Fruit fly (Drosophila melanogaster) whole organism, embryonic: ENCODE results near the gene sunn.

Experiments used
- Antp ChIP-seq: fragments of 200-800 bp; sonication (Bioruptor generic); optimal IDR thresholded peaks from 3 replicates; lab custom pipeline; 2016; ENCODE audit warnings: missing biosample characterization, missing genetic modification characterization
- B-H2 ChIP-seq: fragments of 200-800 bp; sonication (Bioruptor generic); optimal IDR thresholded peaks from 2 replicates; lab custom pipeline; 2018; ENCODE audit warnings: missing biosample characterization, mild to moderate bottlenecking, missing genetic modification characterization
- CG10274 ChIP-seq: fragments of 200-800 bp; sonication (Bioruptor generic); optimal IDR thresholded peaks from 3 replicates; lab custom pipeline; 2017; ENCODE audit warnings: missing biosample characterization, mild to moderate bottlenecking, missing genetic modification characterization
- CG10321 ChIP-seq: fragments of 200-800 bp; sonication (Bioruptor generic); IDR thresholded peaks from 2 replicates; pipeline ENCODE4 v1.3.6; 2022; ENCODE audit warnings: missing biosample characterization, missing genetic modification characterization
- CG11504 ChIP-seq: fragments of 200-800 bp; sonication (Bioruptor generic); optimal IDR thresholded peaks from 3 replicates; lab custom pipeline; 2019; ENCODE audit warnings: missing biosample characterization, mild to moderate bottlenecking, missing genetic modification characterization, moderate library complexity
- CG12104 ChIP-seq: fragments of 200-800 bp; sonication (Bioruptor generic); optimal IDR thresholded peaks from 3 replicates; lab custom pipeline; 2016; ENCODE audit warnings: missing biosample characterization, missing genetic modification characterization
- CG13287 ChIP-seq: fragments of 200-800 bp; sonication (Bioruptor generic); IDR thresholded peaks from 2 replicates; pipeline ENCODE4 v1.3.6; 2022; ENCODE audit warnings: missing biosample characterization, missing genetic modification characterization; ENCODE audit not compliant: partially characterized antibody
- CG14441 ChIP-seq: fragments of 200-800 bp; sonication (Bioruptor generic); IDR thresholded peaks from 2 replicates; pipeline ENCODE4 v1.3.6; 2022; ENCODE audit warnings: missing biosample characterization, missing genetic modification characterization
- CG14710 ChIP-seq: fragments of 200-800 bp; sonication (Bioruptor generic); optimal IDR thresholded peaks from 3 replicates; lab custom pipeline; 2019; ENCODE audit warnings: missing biosample characterization, mild to moderate bottlenecking, missing genetic modification characterization, moderate library complexity
- CG15269 ChIP-seq: fragments of 200-800 bp; sonication (Bioruptor generic); optimal IDR thresholded peaks from 2 replicates; lab custom pipeline; 2018; ENCODE audit warnings: missing biosample characterization, mild to moderate bottlenecking, missing genetic modification characterization, moderate library complexity
- CG17328 ChIP-seq: fragments of 200-800 bp; sonication (Bioruptor generic); IDR thresholded peaks from 2 replicates; pipeline ENCODE4 v1.3.6; 2022; ENCODE audit warnings: missing biosample characterization, missing genetic modification characterization
- CG17912 ChIP-seq: fragments of 200-800 bp; sonication (Bioruptor generic); optimal IDR thresholded peaks from 2 replicates; lab custom pipeline; 2018; ENCODE audit warnings: missing biosample characterization, mild to moderate bottlenecking, missing genetic modification characterization
- CG18619 ChIP-seq: fragments of 200-800 bp; sonication (Bioruptor generic); optimal IDR thresholded peaks from 3 replicates; lab custom pipeline; 2017; ENCODE audit warnings: missing biosample characterization, mild to moderate bottlenecking, missing genetic modification characterization
- CG2116 ChIP-seq: fragments of 200-800 bp; sonication (Bioruptor generic); optimal IDR thresholded peaks from 3 replicates; lab custom pipeline; 2018; ENCODE audit warnings: missing biosample characterization, mild to moderate bottlenecking, missing genetic modification characterization
- CG31441 ChIP-seq: fragments of 200-800 bp; sonication (Bioruptor generic); IDR thresholded peaks from 2 replicates; pipeline ENCODE4 v1.3.6; 2022; ENCODE audit warnings: missing biosample characterization, missing genetic modification characterization
- CG3407 ChIP-seq: fragments of 200-800 bp; sonication (Bioruptor generic); optimal IDR thresholded peaks from 2 replicates; lab custom pipeline; 2018; ENCODE audit warnings: missing biosample characterization, mild to moderate bottlenecking, missing genetic modification characterization
- CG4328 ChIP-seq: fragments of 200-800 bp; sonication (Bioruptor generic); optimal IDR thresholded peaks from 3 replicates; lab custom pipeline; 2017; ENCODE audit warnings: missing biosample characterization, missing genetic modification reagents, missing genetic modification characterization
- CG4360 ChIP-seq: fragments of 200-800 bp; sonication (Bioruptor generic); IDR thresholded peaks from 2 replicates; pipeline ENCODE4 v1.3.6; 2022; ENCODE audit warnings: missing biosample characterization, missing genetic modification characterization
- CG7271 ChIP-seq: fragments of 200-800 bp; sonication (Bioruptor generic); optimal IDR thresholded peaks from 2 replicates; lab custom pipeline; 2018; ENCODE audit warnings: missing biosample characterization, mild to moderate bottlenecking, missing genetic modification characterization, moderate library complexity
- CG7987 ChIP-seq: fragments of 200-800 bp; sonication (Bioruptor generic); optimal IDR thresholded peaks from 2 replicates; lab custom pipeline; 2018; ENCODE audit warnings: missing biosample characterization, mild to moderate bottlenecking, missing genetic modification characterization, moderate library complexity
- CG9797 ChIP-seq: fragments of 200-800 bp; sonication (Bioruptor generic); optimal IDR thresholded peaks from 3 replicates; lab custom pipeline; 2018; ENCODE audit warnings: missing biosample characterization, mild to moderate bottlenecking, missing genetic modification characterization
- CHES-1-like ChIP-seq: fragments of 200-800 bp; sonication (Bioruptor generic); optimal IDR thresholded peaks from 2 replicates; lab custom pipeline; 2016; ENCODE audit warnings: missing biosample characterization, missing genetic modification characterization
- CoRest ChIP-seq: fragments of 200-800 bp; sonication (Bioruptor generic); optimal IDR thresholded peaks from 3 replicates; lab custom pipeline; 2018; ENCODE audit warnings: missing biosample characterization, mild to moderate bottlenecking, missing genetic modification characterization, moderate library complexity
- E2f2 ChIP-seq: fragments of 200-800 bp; sonication (Bioruptor generic); IDR thresholded peaks from 2 replicates; pipeline ENCODE4 v1.3.6; 2022; ENCODE audit warnings: missing biosample characterization, missing genetic modification characterization
- Ets97D ChIP-seq: fragments of 200-800 bp; sonication (Bioruptor generic); optimal IDR thresholded peaks from 3 replicates; lab custom pipeline; 2016; ENCODE audit warnings: missing biosample characterization, missing genetic modification characterization
- MBD-R2 ChIP-seq: fragments of 200-800 bp; sonication (Bioruptor generic); IDR thresholded peaks from 2 replicates; pipeline ENCODE4 v1.3.6; 2022; ENCODE audit warnings: missing biosample characterization, missing genetic modification characterization
- MESR4 ChIP-seq: fragments of 200-800 bp; sonication (Bioruptor generic); optimal IDR thresholded peaks from 2 replicates; lab custom pipeline; 2018; ENCODE audit warnings: missing biosample characterization, mild to moderate bottlenecking, missing genetic modification characterization, moderate library complexity
- Med ChIP-seq: fragments of 200-800 bp; sonication (Bioruptor generic); peaks from one replicate; lab custom pipeline; 2016; ENCODE audit warnings: missing biosample characterization, missing genetic modification characterization, mild to moderate bottlenecking, inconsistent platforms, moderate library complexity
- NK7.1 ChIP-seq: fragments of 200-800 bp; sonication (Bioruptor generic); optimal IDR thresholded peaks from 3 replicates; lab custom pipeline; 2016; ENCODE audit warnings: missing biosample characterization, missing genetic modification characterization
- NfI ChIP-seq: fragments of 200-800 bp; sonication (Bioruptor generic); optimal IDR thresholded peaks from 3 replicates; lab custom pipeline; 2018; ENCODE audit warnings: missing biosample characterization, mild to moderate bottlenecking, missing genetic modification characterization, moderate library complexity
- Oli ChIP-seq: fragments of 200-800 bp; sonication (Bioruptor generic); optimal IDR thresholded peaks from 2 replicates; lab custom pipeline; 2018; ENCODE audit warnings: missing biosample characterization, mild to moderate bottlenecking, missing genetic modification characterization, moderate library complexity
- Pdp1 ChIP-seq, 2 experiments: fragments of 200-800 bp; sonication (Bioruptor generic); optimal IDR thresholded peaks; 3 replicates each; lab custom pipeline; 2016; ENCODE audit warnings: missing biosample characterization in 2 of 2, missing genetic modification characterization in 2 of 2, mild to moderate bottlenecking in 1 of 2, moderate library complexity in 1 of 2
- Spps ChIP-seq: fragments of 200-800 bp; sonication (Bioruptor generic); optimal IDR thresholded peaks from 2 replicates; lab custom pipeline; 2018; ENCODE audit warnings: missing biosample characterization, mild to moderate bottlenecking, missing genetic modification characterization
- Sry-δ ChIP-seq: fragments of 200-800 bp; sonication (Bioruptor generic); optimal IDR thresholded peaks from 2 replicates; lab custom pipeline; 2016; ENCODE audit warnings: missing biosample characterization, missing genetic modification characterization
- ase ChIP-seq: fragments of 200-800 bp; sonication (Bioruptor generic); IDR thresholded peaks from 3 replicates; pipeline ENCODE4 v1.3.6; 2022; ENCODE audit warnings: missing biosample characterization, missing genetic modification characterization
- bsh ChIP-seq, 2 experiments: fragments of 200-800 bp; sonication (Bioruptor generic); optimal IDR thresholded peaks; 2 replicates each; lab custom pipeline; 2017 to 2018; ENCODE audit warnings: mild to moderate bottlenecking in 2 of 2, missing biosample characterization in 2 of 2, missing genetic modification characterization in 2 of 2, moderate library complexity in 1 of 2
- cg ChIP-seq: fragments of 200-800 bp; sonication (Bioruptor generic); optimal IDR thresholded peaks from 3 replicates; lab custom pipeline; 2019; ENCODE audit warnings: missing biosample characterization, mild to moderate bottlenecking, missing genetic modification characterization, moderate library complexity
- ci ChIP-seq: fragments of 200-800 bp; sonication (Bioruptor generic); IDR thresholded peaks from 3 replicates; pipeline ENCODE4 v1.3.6; 2022; ENCODE audit warnings: missing biosample characterization, missing genetic modification characterization
- gro ChIP-seq: fragments of 200-800 bp; sonication (Bioruptor generic); optimal IDR thresholded peaks from 2 replicates; lab custom pipeline; 2016; ENCODE audit warnings: missing biosample characterization, missing genetic modification characterization
- hbn ChIP-seq: fragments of 200-800 bp; sonication (Bioruptor generic); IDR thresholded peaks from 2 replicates; pipeline ENCODE4 v1.3.6; 2022; ENCODE audit warnings: missing biosample characterization, missing genetic modification characterization; ENCODE audit not compliant: partially characterized antibody
- lola ChIP-seq, 3 experiments: fragments of >200 bp in 2 of 3; fragments of 200-800 bp in 1 of 3; sonication (Bioruptor generic) in 1 of 3; optimal IDR thresholded peaks; 2 replicates each; lab custom pipeline; 2017 to 2019; ENCODE audit warnings: missing biosample characterization in 3 of 3, missing genetic modification characterization in 3 of 3, mild to moderate bottlenecking in 1 of 3, moderate library complexity in 1 of 3
- lov ChIP-seq, 2 experiments: fragments of 200-800 bp in 1 of 2; fragments of >200 bp in 1 of 2; sonication (Bioruptor generic) in 1 of 2; IDR thresholded peaks in 1 of 2; optimal IDR thresholded peaks in 1 of 2; 2 replicates in 1 of 2; 3 replicates in 1 of 2; pipeline versions ENCODE4 v1.3.6 to Lab custom; 2017 to 2022; ENCODE audit warnings: missing biosample characterization in 1 of 2, missing genetic modification characterization in 1 of 2
- odd ChIP-seq: fragments of 200-800 bp; sonication (Bioruptor generic); optimal IDR thresholded peaks from 2 replicates; lab custom pipeline; 2017; ENCODE audit warnings: missing biosample characterization, mild to moderate bottlenecking, missing genetic modification characterization
- pnt ChIP-seq: fragments of 200-800 bp; sonication (Bioruptor generic); optimal IDR thresholded peaks from 3 replicates; lab custom pipeline; 2016; ENCODE audit warnings: missing biosample characterization, missing genetic modification characterization
- pzg ChIP-seq: fragments of 200-800 bp; sonication (Bioruptor generic); optimal IDR thresholded peaks from 3 replicates; lab custom pipeline; 2018; ENCODE audit warnings: missing biosample characterization, mild to moderate bottlenecking, missing genetic modification characterization, moderate library complexity
- scrt ChIP-seq: fragments of 200-800 bp; sonication (Bioruptor generic); optimal IDR thresholded peaks from 2 replicates; lab custom pipeline; 2018; ENCODE audit warnings: missing biosample characterization, mild to moderate bottlenecking, missing genetic modification characterization, moderate library complexity
- sisA ChIP-seq: fragments of 200-800 bp; sonication (Bioruptor generic); IDR thresholded peaks from 2 replicates; pipeline ENCODE4 v1.3.6; 2022; ENCODE audit warnings: missing biosample characterization, missing genetic modification characterization
- unpg ChIP-seq: fragments of 200-800 bp; sonication (Bioruptor generic); optimal IDR thresholded peaks from 3 replicates; lab custom pipeline; 2018; ENCODE audit warnings: missing biosample characterization, mild to moderate bottlenecking, missing genetic modification characterization, moderate library complexity
- vvl ChIP-seq: fragments of 200-800 bp; sonication (Bioruptor generic); IDR thresholded peaks from 2 replicates; pipeline ENCODE4 v1.3.6; 2022; ENCODE audit warnings: missing biosample characterization, missing genetic modification characterization

sunn gene

DNA sequence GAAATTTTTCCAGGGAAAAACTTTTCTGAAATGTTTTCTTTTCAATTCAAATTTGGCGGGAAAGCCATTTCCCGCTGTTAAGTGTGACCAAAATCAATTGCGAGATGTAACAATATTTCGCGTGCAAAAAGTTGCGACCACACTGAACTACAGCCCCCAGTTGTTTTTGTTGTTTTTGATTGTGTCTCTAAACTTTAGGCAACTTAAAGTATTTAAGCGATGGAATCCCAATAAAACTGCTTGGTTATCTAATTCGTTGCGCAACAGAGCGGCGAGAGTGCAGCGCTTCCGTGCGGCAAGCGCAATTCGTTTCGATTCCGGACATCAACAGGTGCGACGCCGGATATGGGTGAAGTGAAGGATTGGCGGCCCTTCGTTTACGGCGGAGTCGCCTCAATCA lies 7.4 kb upstream of the sunn start, which contains the start of gene Bmcp (continued):
- peak; percentile 26; the same call in 1 of the 2 replicates for TF ChIP-seq vvl (GFP tag; lab: Robert Waterston, UW)
- TF ChIP-seq hbn (GFP tag; lab: Robert Waterston, UW), result no peak; the same call in 1 of the 2 replicates
- TF ChIP-seq Ets97D, result peak; percentile 95
- TF ChIP-seq CoRest, result peak; percentile 35
- TF ChIP-seq NfI (GFP tag; lab: Kevin White, UChicago), result peak; percentile 51
- TF ChIP-seq odd (GFP tag; lab: Kevin White, UChicago), result peak; percentile 8
- 0 out of 2 replicates have a peak, but pooled peaks have one; percentile 25 for TF ChIP-seq CG17328 (GFP tag; lab: Robert Waterston, UW)
- peak; percentile 12 for TF ChIP-seq CG15269 (tag; lab: Kevin White, UChicago)
- TF ChIP-seq Sry-δ (GFP tag; lab: Kevin White, UChicago), result peak; percentile 21
- TF ChIP-seq CG13287 (GFP tag; lab: Robert Waterston, UW), result peak; percentile 48; the same call in 1 of the 2 replicates
- no peak for TF ChIP-seq cg
- peak; percentile 29 for TF ChIP-seq CG2116
- TF ChIP-seq Pdp1 (GFP tag; optimal IDR thresholded peaks at IDR 0.05; lab: Kevin White, UChicago), result peak in 1 of 2 experiments; percentile 90
- TF ChIP-seq CG17912, result peak; percentile 21
- peak; percentile 27 for TF ChIP-seq B-H2
- no peak for TF ChIP-seq gro (GFP tag; lab: Kevin White, UChicago)
- no peak for TF ChIP-seq CG12104 (GFP tag; lab: Kevin White, UChicago)
- peak; percentile 30 for TF ChIP-seq CG11504 (tag; lab: Kevin White, UChicago)
- no peak for TF ChIP-seq bsh (GFP tag; optimal IDR thresholded peaks at IDR 0.05; lab: Kevin White, UChicago)
- no peak for TF ChIP-seq CG10274
- TF ChIP-seq pzg (GFP tag; lab: Kevin White, UChicago), result peak; percentile 65
- TF ChIP-seq ci (GFP tag; lab: Robert Waterston, UW), result peak; percentile 33; the same call in 1 of the 3 replicates
- TF ChIP-seq lov (optimal IDR thresholded peaks at IDR 0.05; lab: Kevin White, UChicago), result no peak
- 0 out of 3 replicates have a peak, but pooled peaks have one; percentile 63 for TF ChIP-seq lov (GFP tag; IDR thresholded peaks at IDR 0.05; lab: Robert Waterston, UW)
- TF ChIP-seq MBD-R2 (GFP tag; lab: Robert Waterston, UW), result peak; percentile 54
- TF ChIP-seq CG31441, result peak; percentile 33; the same call in 1 of the 2 replicates
- peak; percentile 30 for TF ChIP-seq CG14710 (tag; lab: Kevin White, UChicago)
- peak; percentile 76 for TF ChIP-seq CG4360 (GFP tag; lab: Robert Waterston, UW)
- TF ChIP-seq lola (GFP tag; optimal IDR thresholded peaks at IDR 0.05; lab: Kevin White, UChicago), result no peak
- peak; percentile 94 for TF ChIP-seq E2f2 (GFP tag; lab: Robert Waterston, UW)
- TF ChIP-seq MESR4 (GFP tag; lab: Kevin White, UChicago), result peak; percentile 49
- peak; percentile 79 for TF ChIP-seq CG9797 (GFP tag; lab: Kevin White, UChicago)

DNA sequence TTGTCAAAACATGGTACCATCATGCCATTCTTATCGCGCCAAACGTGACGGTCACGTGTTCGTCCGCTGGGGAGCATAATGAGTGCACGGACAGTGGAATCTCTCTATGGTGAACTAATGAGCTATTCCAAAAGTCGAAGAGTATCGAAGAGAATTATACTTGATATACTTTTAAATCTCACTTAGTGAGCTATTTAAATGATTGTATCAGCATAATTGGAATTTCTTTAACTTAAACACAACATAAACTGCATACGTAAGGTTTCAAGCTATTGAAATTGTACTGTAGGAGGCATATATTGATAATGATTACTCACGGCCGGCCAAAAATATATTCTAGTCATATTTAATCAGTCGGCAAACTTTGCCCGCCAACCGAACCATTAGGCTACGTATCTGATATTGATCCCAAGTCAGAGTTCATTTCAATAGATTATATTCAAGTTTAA lies 6.6 kb upstream of the sunn start:
- TF ChIP-seq CHES-1-like (GFP tag; lab: Kevin White, UChicago) (no peak), Spps (tag; lab: Kevin White, UChicago) (no peak), CG18619 (GFP tag; lab: Kevin White, UChicago) (no peak), unpg (peak; percentile 37), CG3407 (GFP tag; lab: Kevin White, UChicago) (no peak), CG4328 (GFP tag; lab: Kevin White, UChicago) (no peak), CG14441 (GFP tag; lab: Robert Waterston, UW) (peak; percentile 46), CG13287 (GFP tag; lab: Robert Waterston, UW) (no peak), CG7271 (no peak), Oli (tag; lab: Kevin White, UChicago) (no peak), ase (GFP tag; lab: Robert Waterston, UW) (no peak), CG7987 (GFP tag; lab: Kevin White, UChicago) (peak; percentile 96), scrt (GFP tag; lab: Kevin White, UChicago) (no peak), sisA (no peak; the same call in 1 of the 2 replicates), pnt (GFP tag; lab: Kevin White, UChicago) (no peak), CG10321 (no peak), Med (peak; percentile 79), NK7.1 (GFP tag; lab: Kevin White, UChicago) (no peak), Antp (GFP tag; lab: Kevin White, UChicago) (no peak)
